Worm (Caenorhabditis elegans): Measurements from ENCODE around the gene parg-1.

DNA sequence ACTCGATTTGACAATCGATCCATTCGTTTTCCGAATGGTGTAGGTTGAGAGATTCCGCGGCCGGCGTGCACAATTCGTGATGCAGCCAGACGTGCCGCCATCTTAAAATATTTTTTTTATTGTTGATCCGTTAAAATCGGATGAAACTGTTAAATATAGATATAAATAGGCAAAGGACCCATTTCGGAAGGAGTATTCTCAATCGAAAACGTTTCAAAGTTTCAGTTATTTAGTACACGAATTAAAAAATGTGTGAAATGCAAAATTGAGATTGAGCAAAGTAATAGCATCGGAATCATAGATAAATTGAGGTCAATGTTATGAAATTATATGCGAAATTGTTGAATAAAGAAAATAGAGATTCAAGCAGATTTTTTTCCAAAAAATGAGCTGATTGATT is 6.1 kb upstream of the parg-1 start, which contains the start of gene mrps-33:
- TF ChIP-seq pbrm-1 (GFP tag; IDR thresholded peaks at IDR 0.05): no peak
- TF ChIP-seq lir-1 (GFP tag; conservative IDR thresholded peaks at IDR 0.05): no peak
- no peak for TF ChIP-seq sea-2 (GFP tag; IDR thresholded peaks at IDR 0.05)

All from whole organism, young adult.